Worm (Caenorhabditis elegans) whole organism, L1 larva: ENCODE results near the gene F58D2.3.

Source experiments
- efl-1 ChIP-seq, 4 experiments: fragments of 150-350 bp; optimal IDR thresholded peaks in 3 of 4; peaks in 1 of 4; 1 replicate in 1 of 4; 2 replicates in 3 of 4; lab custom pipeline; 2014; ENCODE audit warnings: missing biosample characterization in 2 of 4, missing genetic modification characterization in 2 of 4, missing genetic modification reagents in 2 of 4
- egl-27 ChIP-seq, 2 experiments: fragments of 150-350 bp in 1 of 2; sonication (generic microtip); optimal IDR thresholded peaks; 3 replicates each; lab custom pipeline; 2017 to 2018; ENCODE audit warnings: missing biosample characterization in 2 of 2, missing genetic modification characterization in 2 of 2, missing genetic modification reagents in 2 of 2

DNA sequence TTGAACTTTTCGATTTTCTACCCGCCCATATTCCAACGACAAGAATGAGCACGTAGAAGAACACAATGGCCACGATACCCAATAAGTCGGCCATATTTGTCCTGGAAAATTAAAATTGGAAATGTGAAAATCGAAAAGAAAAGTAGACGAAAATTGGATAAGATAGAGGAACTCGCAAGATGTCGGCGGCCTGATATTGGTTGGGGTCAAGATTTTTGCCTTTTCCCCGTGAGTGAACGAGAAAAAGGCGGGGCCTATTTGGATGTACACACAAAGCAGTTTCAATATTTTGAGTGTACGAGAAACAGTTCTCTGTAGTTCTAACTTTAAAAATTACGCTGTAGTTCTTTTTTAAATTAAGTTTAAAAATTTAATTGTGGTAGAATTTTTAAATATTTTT lies 33.8 kb upstream of the F58D2.3 start, which contains the start of gene cho-1:
- TF ChIP-seq egl-27 (tag; optimal IDR thresholded peaks at IDR 0.05; lab: Kevin White, UChicago) (no peak), efl-1 (optimal IDR thresholded peaks at IDR 0.05; lab: Kevin White, UChicago) (no peak), efl-1 (GFP tag; optimal IDR thresholded peaks at IDR 0.05 in 1 of 2; lab: Kevin White, UChicago) (no peak)
